Worm (Caenorhabditis elegans): ENCODE measurements around the gene sel-13.

- TF ChIP-seq W03F9.2 (tag; optimal IDR thresholded peaks at IDR 0.05) = no peak
- no peak for TF ChIP-seq dao-5 (tag; optimal IDR thresholded peaks at IDR 0.05)
- TF ChIP-seq him-1 (tag; optimal IDR thresholded peaks at IDR 0.05) = no peak
Measured at ce11 chrIII:4745934-4746333, 45.9 kb upstream of the sel-13 start, which contains the start of gene F17C8.6.
